Worm (Caenorhabditis elegans) whole organism, mixed stage, embryonic: ENCODE data around the gene K06H6.1.

ENCODE experiments used
- M03D4.4 ChIP-seq: sonication (generic microtip); optimal IDR thresholded peaks from 2 replicates; lab custom pipeline; 2017; ENCODE audit warnings: mild to moderate bottlenecking, missing genetic modification characterization, missing compliant biosample characterization
- ces-1 ChIP-seq: fragments of 150-350 bp; optimal IDR thresholded peaks from 2 replicates; lab custom pipeline; 2014; ENCODE audit warnings: missing biosample characterization, missing genetic modification reagents, missing genetic modification characterization
- elt-3 ChIP-seq: fragments of 150-350 bp; optimal IDR thresholded peaks from 2 replicates; lab custom pipeline; 2014; ENCODE audit warnings: missing biosample characterization, missing genetic modification characterization
- mab-5 ChIP-seq: fragments of 150-350 bp; optimal IDR thresholded peaks from 2 replicates; lab custom pipeline; 2014; ENCODE audit warnings: missing biosample characterization, missing genetic modification characterization
- nhr-12 ChIP-seq: fragments of 150-350 bp; optimal IDR thresholded peaks from 2 replicates; lab custom pipeline; 2014; ENCODE audit warnings: missing biosample characterization, missing genetic modification characterization
- nhr-237 ChIP-seq: fragments of 150-350 bp; optimal IDR thresholded peaks from 2 replicates; lab custom pipeline; 2014; ENCODE audit warnings: missing biosample characterization, missing genetic modification characterization
- nhr-76 ChIP-seq: sonication (generic microtip); optimal IDR thresholded peaks from 2 replicates; lab custom pipeline; 2017; ENCODE audit warnings: missing biosample characterization, missing genetic modification characterization
- pha-4 ChIP-seq: fragments of 150-350 bp; optimal IDR thresholded peaks from 2 replicates; lab custom pipeline; 2018; ENCODE audit warnings: missing biosample characterization, missing genetic modification reagents, missing genetic modification characterization
- snpc-4 ChIP-seq: fragments of 150-350 bp; optimal IDR thresholded peaks from 2 replicates; lab custom pipeline; 2014; ENCODE audit warnings: missing biosample characterization, missing genetic modification characterization
- unc-62 ChIP-seq: fragments of 150-350 bp; optimal IDR thresholded peaks from 2 replicates; lab custom pipeline; 2014; ENCODE audit warnings: missing biosample characterization, missing genetic modification reagents, missing genetic modification characterization

- no peak for TF ChIP-seq mab-5 (tag; lab: Kevin White, UChicago)
- no peak for TF ChIP-seq snpc-4 (tag; lab: Kevin White, UChicago)
- TF ChIP-seq unc-62 (GFP tag; lab: Kevin White, UChicago): no peak
- TF ChIP-seq M03D4.4: no peak
- TF ChIP-seq pha-4 (tag; lab: Kevin White, UChicago): no peak
- no peak for TF ChIP-seq elt-3 (tag; lab: Kevin White, UChicago)
- no peak for TF ChIP-seq ces-1
- no peak for TF ChIP-seq nhr-12
- no peak for TF ChIP-seq nhr-237 (tag; lab: Kevin White, UChicago)
- TF ChIP-seq nhr-76 (tag; lab: Kevin White, UChicago): no peak
Measured at ce11 chrV:543169-543568, 44.7 kb upstream of the K06H6.1 start, which contains the start of gene C14C6.3.
